Worm (Caenorhabditis elegans): Measurements from ENCODE around the gene lin-23.

Gene lin-23

ce11 chrII:6351887-6352286 is 19.2 kb upstream of the lin-23 start, which contains the start of gene C32D5.10:
C32D5.10 (minus strand) TSS chrII:6351987.
- TF ChIP-seq ama-1 (optimal IDR thresholded peaks at IDR 0.05) (no peak), hmg-4 (GFP tag; optimal IDR thresholded peaks at IDR 0.05) (no peak), pes-1 (GFP tag; IDR thresholded peaks at IDR 0.05) (no peak), sea-1 (GFP tag; conservative IDR thresholded peaks at IDR 0.05) (no peak), hnd-1 (tag; optimal IDR thresholded peaks at IDR 0.05) (no peak), F13C5.2 (tag; optimal IDR thresholded peaks at IDR 0.05) (no peak), ceh-36 (tag; optimal IDR thresholded peaks at IDR 0.05) (no peak), scrt-1 (GFP tag; IDR thresholded peaks at IDR 0.05) (no peak), ets-7 (tag; optimal IDR thresholded peaks at IDR 0.05) (no peak), aly-1 (tag; optimal IDR thresholded peaks at IDR 0.05) (no peak), tra-4 (tag; optimal IDR thresholded peaks at IDR 0.05) (no peak), hmbx-1 (tag; optimal IDR thresholded peaks at IDR 0.05) (no peak), flt-1 (GFP tag; IDR thresholded peaks at IDR 0.05) (no peak), tbx-11 (GFP tag; IDR thresholded peaks at IDR 0.05) (no peak), tbx-37 (GFP tag; conservative IDR thresholded peaks at IDR 0.05) (no peak), ceh-13 (GFP tag; optimal IDR thresholded peaks at IDR 0.05) (no peak), B0310.2 (tag; optimal IDR thresholded peaks at IDR 0.05) (no peak)

DNA sequence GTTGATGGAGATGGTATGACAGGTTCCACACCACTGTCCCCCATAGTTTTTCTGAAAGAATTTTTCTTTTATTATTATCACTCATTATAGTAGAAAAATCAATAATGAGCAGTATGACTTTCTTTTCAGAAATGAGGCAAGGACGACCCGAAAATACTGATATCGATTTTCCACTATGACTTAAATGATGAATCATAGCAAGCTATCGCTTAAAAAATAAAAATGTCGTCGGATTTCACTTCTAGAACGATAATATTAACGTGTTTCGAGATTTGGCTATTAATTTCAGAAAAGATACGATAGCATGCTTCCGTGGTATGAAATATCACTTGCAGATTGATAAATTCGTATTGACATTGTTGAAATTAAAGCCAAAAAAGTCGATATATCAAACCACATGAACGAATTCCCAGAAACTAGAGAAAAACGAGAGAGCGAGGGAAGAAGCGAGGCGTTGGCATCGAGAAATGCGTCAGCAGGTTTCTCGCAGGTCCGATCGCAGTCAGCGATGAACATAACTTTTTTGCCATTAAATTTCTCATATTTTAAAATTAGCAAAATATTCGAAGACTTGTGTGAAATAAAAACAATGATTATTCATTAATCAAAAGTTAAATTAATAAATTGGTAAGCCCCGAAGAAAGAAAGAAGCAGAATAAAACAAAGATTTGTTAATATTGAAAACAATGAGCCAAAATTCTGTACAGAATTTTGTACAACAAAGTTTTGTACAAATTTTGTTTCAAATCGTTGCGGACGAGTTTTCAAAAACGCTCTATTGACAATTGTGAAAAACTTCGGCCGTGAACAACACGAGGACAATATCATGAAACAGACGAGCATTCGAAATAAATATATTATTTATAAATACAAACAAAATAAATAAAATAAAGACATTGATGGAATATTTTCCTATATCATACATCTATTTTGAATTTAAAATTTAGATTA is 15.4 kb upstream of the lin-23 start, which contains the start of gene C32D5.11:
C32D5.11 (minus strand) TSS at position 51 of the 951 bp plus-strand sequence.
- TF ChIP-seq scrt-1 (GFP tag; IDR thresholded peaks at IDR 0.05) (0 out of 2 replicates have a peak, but pooled peaks have one; percentile 11), hnd-1 (tag; optimal IDR thresholded peaks at IDR 0.05) (no peak), hmg-4 (GFP tag; optimal IDR thresholded peaks at IDR 0.05) (peak; percentile 28), tbx-11 (GFP tag; IDR thresholded peaks at IDR 0.05) (no peak), tbx-37 (GFP tag; conservative IDR thresholded peaks at IDR 0.05) (no peak), sea-1 (GFP tag; conservative IDR thresholded peaks at IDR 0.05) (no peak)

DNA sequence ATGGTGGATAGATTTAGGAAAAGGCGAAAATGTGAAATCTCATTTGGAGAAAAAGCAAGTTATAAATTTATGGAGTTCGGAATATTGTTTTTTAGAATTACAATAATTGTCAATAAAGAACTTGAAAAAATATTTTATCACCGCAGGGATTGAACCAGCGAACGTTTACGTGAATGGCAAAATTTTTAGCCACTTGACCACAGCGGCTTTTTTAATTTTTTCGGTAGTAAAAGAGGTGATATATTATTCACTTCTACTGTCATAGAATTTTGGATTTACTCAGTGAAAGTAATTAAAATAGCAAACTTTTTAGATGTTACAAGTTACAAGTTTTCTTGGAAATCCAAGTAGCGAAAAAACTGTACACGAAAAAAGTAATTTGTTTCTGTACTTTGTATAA is 12.9 kb upstream of the lin-23 start:
- no peak for TF ChIP-seq ama-1 (optimal IDR thresholded peaks at IDR 0.05)
- no peak for TF ChIP-seq hnd-1 (tag; optimal IDR thresholded peaks at IDR 0.05)
- TF ChIP-seq hmg-4 (GFP tag; optimal IDR thresholded peaks at IDR 0.05) = no peak
- no peak for TF ChIP-seq tra-4 (tag; optimal IDR thresholded peaks at IDR 0.05)
- TF ChIP-seq ceh-36 (tag; optimal IDR thresholded peaks at IDR 0.05) = no peak
- no peak for TF ChIP-seq scrt-1 (GFP tag; IDR thresholded peaks at IDR 0.05)
- no peak for TF ChIP-seq aly-1 (tag; optimal IDR thresholded peaks at IDR 0.05)
- TF ChIP-seq sea-1 (GFP tag; conservative IDR thresholded peaks at IDR 0.05) = no peak
- TF ChIP-seq hmbx-1 (tag; optimal IDR thresholded peaks at IDR 0.05) = no peak
- no peak for TF ChIP-seq ets-7 (tag; optimal IDR thresholded peaks at IDR 0.05)
- TF ChIP-seq ceh-13 (GFP tag; optimal IDR thresholded peaks at IDR 0.05) = no peak
- TF ChIP-seq tbx-11 (GFP tag; IDR thresholded peaks at IDR 0.05) = no peak
- TF ChIP-seq tbx-37 (GFP tag; conservative IDR thresholded peaks at IDR 0.05) = no peak
- no peak for TF ChIP-seq pes-1 (GFP tag; IDR thresholded peaks at IDR 0.05)
- TF ChIP-seq F13C5.2 (tag; optimal IDR thresholded peaks at IDR 0.05) = no peak
- TF ChIP-seq flt-1 (GFP tag; IDR thresholded peaks at IDR 0.05) = no peak
- TF ChIP-seq B0310.2 (tag; optimal IDR thresholded peaks at IDR 0.05) = no peak

DNA sequence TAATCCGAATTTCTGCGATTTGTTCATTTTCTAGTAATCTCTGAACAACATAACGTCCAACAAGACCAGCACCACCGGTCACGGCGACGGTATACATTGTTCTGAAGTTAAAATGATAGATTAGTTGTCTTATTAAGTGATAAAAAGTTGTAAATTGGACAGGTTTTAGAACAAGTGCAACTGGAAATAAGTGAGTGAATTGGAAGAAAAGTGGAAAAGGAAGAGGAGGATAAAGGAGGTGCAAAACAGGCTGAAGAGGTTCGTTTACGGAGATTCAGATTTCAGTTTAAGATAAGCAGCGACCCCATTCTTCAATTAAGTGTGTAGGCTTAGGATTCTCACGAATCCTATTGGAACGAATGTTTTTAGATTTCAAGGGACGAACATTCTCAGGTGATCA is 12.2 kb upstream of the lin-23 start, which contains the start of gene C32D5.12:
C32D5.12 (minus strand) TSS at position 101 of the 400 bp plus-strand sequence.
- TF ChIP-seq B0310.2 (tag; optimal IDR thresholded peaks at IDR 0.05) = no peak
- TF ChIP-seq tbx-11 (GFP tag; IDR thresholded peaks at IDR 0.05) = no peak
- no peak for TF ChIP-seq tbx-37 (GFP tag; conservative IDR thresholded peaks at IDR 0.05)
- TF ChIP-seq sea-1 (GFP tag; conservative IDR thresholded peaks at IDR 0.05) = no peak
- TF ChIP-seq scrt-1 (GFP tag; IDR thresholded peaks at IDR 0.05) = no peak
- no peak for TF ChIP-seq hmbx-1 (tag; optimal IDR thresholded peaks at IDR 0.05)
- TF ChIP-seq hmg-4 (GFP tag; optimal IDR thresholded peaks at IDR 0.05) = no peak
- TF ChIP-seq F13C5.2 (tag; optimal IDR thresholded peaks at IDR 0.05) = no peak
- TF ChIP-seq aly-1 (tag; optimal IDR thresholded peaks at IDR 0.05) = no peak
- no peak for TF ChIP-seq ceh-13 (GFP tag; optimal IDR thresholded peaks at IDR 0.05)
- TF ChIP-seq ama-1 (optimal IDR thresholded peaks at IDR 0.05) = no peak
- no peak for TF ChIP-seq ets-7 (tag; optimal IDR thresholded peaks at IDR 0.05)
- no peak for TF ChIP-seq ceh-36 (tag; optimal IDR thresholded peaks at IDR 0.05)
- TF ChIP-seq tra-4 (tag; optimal IDR thresholded peaks at IDR 0.05) = no peak
- no peak for TF ChIP-seq pes-1 (GFP tag; IDR thresholded peaks at IDR 0.05)
- no peak for TF ChIP-seq flt-1 (GFP tag; IDR thresholded peaks at IDR 0.05)
- TF ChIP-seq hnd-1 (tag; optimal IDR thresholded peaks at IDR 0.05) = no peak

- TF ChIP-seq F13C5.2 (tag; optimal IDR thresholded peaks at IDR 0.05) = peak; percentile 1
- TF ChIP-seq tbx-37 (GFP tag; conservative IDR thresholded peaks at IDR 0.05) = no peak
Measured at ce11 chrII:6360822-6361221, 10.3 kb upstream of the lin-23 start, which contains the start of gene K10B2.4. K10B2.4 (minus strand) TSS chrII:6360959.

ce11 chrII:6365237-6365815 is 5.8 kb upstream of the lin-23 start, which contains the start of the genes ani-2 and clec-88:
ani-2 (minus strand) TSS chrII:6365367.
clec-88 (plus strand) TSS chrII:6365722.
- TF ChIP-seq F13C5.2 (tag; optimal IDR thresholded peaks at IDR 0.05) = no peak
- no peak for TF ChIP-seq pes-1 (GFP tag; IDR thresholded peaks at IDR 0.05)
- TF ChIP-seq hmbx-1 (tag; optimal IDR thresholded peaks at IDR 0.05) = no peak
- TF ChIP-seq hmg-4 (GFP tag; optimal IDR thresholded peaks at IDR 0.05) = no peak
- TF ChIP-seq ceh-36 (tag; optimal IDR thresholded peaks at IDR 0.05) = no peak
- no peak for TF ChIP-seq ets-7 (tag; optimal IDR thresholded peaks at IDR 0.05)
- TF ChIP-seq tbx-37 (GFP tag; conservative IDR thresholded peaks at IDR 0.05) = no peak
- TF ChIP-seq ama-1 (optimal IDR thresholded peaks at IDR 0.05) = no peak
- no peak for TF ChIP-seq tra-4 (tag; optimal IDR thresholded peaks at IDR 0.05)
- no peak for TF ChIP-seq ceh-13 (GFP tag; optimal IDR thresholded peaks at IDR 0.05)
- no peak for TF ChIP-seq B0310.2 (tag; optimal IDR thresholded peaks at IDR 0.05)
- no peak for TF ChIP-seq scrt-1 (GFP tag; IDR thresholded peaks at IDR 0.05)
- no peak for TF ChIP-seq flt-1 (GFP tag; IDR thresholded peaks at IDR 0.05)
- no peak for TF ChIP-seq sea-1 (GFP tag; conservative IDR thresholded peaks at IDR 0.05)
- no peak for TF ChIP-seq hnd-1 (tag; optimal IDR thresholded peaks at IDR 0.05)
- TF ChIP-seq tbx-11 (GFP tag; IDR thresholded peaks at IDR 0.05) = no peak
- TF ChIP-seq aly-1 (tag; optimal IDR thresholded peaks at IDR 0.05) = no peak

Data from whole organism, early embryonic.